Worm (Caenorhabditis elegans): ENCODE results near the gene T25B6.4.

ce11 chrX:9021645-9022044, 6.1 kb downstream of the T25B6.4 start, which contains the start of gene T25B6.5:
- TF ChIP-seq sox-4 (tag; optimal IDR thresholded peaks at IDR 0.05), result no peak
- TF ChIP-seq ztf-11 (tag; optimal IDR thresholded peaks at IDR 0.05), result no peak
- TF ChIP-seq nhr-71 (tag; optimal IDR thresholded peaks at IDR 0.05), result no peak
- TF ChIP-seq lin-35 (GFP tag; optimal IDR thresholded peaks at IDR 0.05), result no peak
- TF ChIP-seq fkh-10 (GFP tag; optimal IDR thresholded peaks at IDR 0.05), result no peak
- no peak for TF ChIP-seq alr-1 (tag; optimal IDR thresholded peaks at IDR 0.05; ENCODE audit: borderline replicate concordance)
- no peak for TF ChIP-seq nhr-237 (tag; optimal IDR thresholded peaks at IDR 0.05)
- no peak for TF ChIP-seq lir-3 (tag; optimal IDR thresholded peaks at IDR 0.05; ENCODE audit: poor library complexity)
- TF ChIP-seq lin-13 (GFP tag; optimal IDR thresholded peaks at IDR 0.05), result no peak
- TF ChIP-seq unc-62 (GFP tag; optimal IDR thresholded peaks at IDR 0.05), result no peak
- no peak for TF ChIP-seq ces-1 (GFP tag; optimal IDR thresholded peaks at IDR 0.05)
- no peak for TF ChIP-seq grh-1 (GFP tag; IDR thresholded peaks at IDR 0.05)
- TF ChIP-seq ceh-8 (GFP tag; optimal IDR thresholded peaks at IDR 0.05), result no peak
- no peak for TF ChIP-seq ama-1 (optimal IDR thresholded peaks at IDR 0.05)

Data from whole organism, L1 larva.